ENCODE assay signal across 1 fruit fly cellular context in genomic region chrX:16403811-16404420, dm6.
A peak's percentile ranks its signal among the peaks of the same experiment; 100 is the strongest.
TF ChIP-seq lines count a peak whose summit lies in the region.

No protein-coding gene starts in this region.

TF ChIP-seq in whole organism, embryonic, 481 proteins besides CTCF, POLR2A, EP300 and RAD21 (continued from another document and continues in another):
- TF ChIP-seq fru (optimal IDR thresholded peaks at IDR 0.05; lab: Kevin White, UChicago) (no peak), NC2β (GFP tag; optimal IDR thresholded peaks at IDR 0.05; lab: Kevin White, UChicago) (no peak), Ets65A (GFP tag; lab: Kevin White, UChicago) (peak; percentile 62), CG8765 (GFP tag; IDR thresholded peaks at IDR 0.05; lab: Robert Waterston, UW) (no peak), B-H2 (GFP tag; optimal IDR thresholded peaks at IDR 0.05; lab: Kevin White, UChicago) (no peak), ken (GFP tag; IDR thresholded peaks at IDR 0.05; lab: Robert Waterston, UW) (0 out of 3 replicates have a peak, but pooled peaks have one; percentile 37), zen (tag; optimal IDR thresholded peaks at IDR 0.05; lab: Kevin White, UChicago) (peak; percentile 18), CG12659 (GFP tag; optimal IDR thresholded peaks at IDR 0.05; lab: Kevin White, UChicago) (peak; percentile 78), CHES-1-like (GFP tag; optimal IDR thresholded peaks at IDR 0.05; lab: Kevin White, UChicago) (peak; percentile 18), Hmx (GFP tag; optimal IDR thresholded peaks at IDR 0.05; lab: Kevin White, UChicago) (no peak), CG10979 (tag; optimal IDR thresholded peaks at IDR 0.05; lab: Kevin White, UChicago) (peak; percentile 59), mirr (GFP tag; optimal IDR thresholded peaks at IDR 0.05; lab: Kevin White, UChicago) (peak; percentile 98), CG13894 (tag; optimal IDR thresholded peaks at IDR 0.05; lab: Kevin White, UChicago) (no peak), Pdp1 (GFP tag; optimal IDR thresholded peaks at IDR 0.05; lab: Kevin White, UChicago) (peak; percentile 60 to 71), Deaf1 (tag; optimal IDR thresholded peaks at IDR 0.05; lab: Kevin White, UChicago) (peak; percentile 58), eyg (GFP tag; optimal IDR thresholded peaks at IDR 0.05; lab: Kevin White, UChicago) (peak; percentile 1), tap (tag; optimal IDR thresholded peaks at IDR 0.05; lab: Kevin White, UChicago) (no peak), Side (GFP tag; optimal IDR thresholded peaks at IDR 0.05; lab: Kevin White, UChicago) (peak; percentile 43), Aef1 (GFP tag; IDR thresholded peaks at IDR 0.05; lab: Robert Waterston, UW) (peak; percentile 73), bsh (GFP tag; optimal IDR thresholded peaks at IDR 0.05; lab: Kevin White, UChicago) (peak in 1 of 2 experiments; percentile 80), dpn (GFP tag; optimal IDR thresholded peaks at IDR 0.05; lab: Kevin White, UChicago) (peak; percentile 62 to 84), Bteb2 (GFP tag; optimal IDR thresholded peaks at IDR 0.05; lab: Kevin White, UChicago) (peak; percentile 66), sc (optimal IDR thresholded peaks at IDR 0.05; lab: Kevin White, UChicago) (no peak), sc (GFP tag; optimal IDR thresholded peaks at IDR 0.05; lab: Kevin White, UChicago) (no peak), ham (GFP tag; IDR thresholded peaks at IDR 0.05; lab: Robert Waterston, UW) (no peak), HLHmδ (GFP tag; optimal IDR thresholded peaks at IDR 0.05; lab: Kevin White, UChicago) (no peak), tx (GFP tag; optimal IDR thresholded peaks at IDR 0.05; lab: Kevin White, UChicago) (peak; percentile 53), exex (tag; optimal IDR thresholded peaks at IDR 0.05; lab: Kevin White, UChicago) (peak; percentile 99), unpg (GFP tag; optimal IDR thresholded peaks at IDR 0.05; lab: Kevin White, UChicago) (peak; percentile 89), sens (GFP tag; lab: Kevin White, UChicago) (peak; percentile 92), CG31224 (GFP tag; IDR thresholded peaks at IDR 0.05; lab: Robert Waterston, UW) (0 out of 2 replicates have a peak, but pooled peaks have one; percentile 53), Spps (tag; optimal IDR thresholded peaks at IDR 0.05; lab: Kevin White, UChicago) (no peak), CG13287 (GFP tag; IDR thresholded peaks at IDR 0.05; lab: Robert Waterston, UW; ENCODE audit: partially characterized antibody) (no peak; the same call in 1 of the 2 replicates), twi (tag; optimal IDR thresholded peaks at IDR 0.05; lab: Kevin White, UChicago) (no peak), CG3995 (GFP tag; optimal IDR thresholded peaks at IDR 0.05; lab: Kevin White, UChicago) (peak; percentile 7), CG17612 (GFP tag; IDR thresholded peaks at IDR 0.05; lab: Robert Waterston, UW) (no peak), ro (GFP tag; IDR thresholded peaks at IDR 0.05; lab: Robert Waterston, UW) (no peak), Gug (GFP tag; IDR thresholded peaks at IDR 0.05; lab: Robert Waterston, UW) (peak; percentile 46; the same call in 1 of the 4 replicates), nom (GFP tag; optimal IDR thresholded peaks at IDR 0.05; lab: Kevin White, UChicago) (no peak), HLH3B (GFP tag; IDR thresholded peaks at IDR 0.05; lab: Robert Waterston, UW) (peak; percentile 83), CG32767 (GFP tag; IDR thresholded peaks at IDR 0.05; lab: Robert Waterston, UW) (peak; percentile 76), B-H1 (GFP tag; IDR thresholded peaks at IDR 0.05; lab: Robert Waterston, UW) (peak; percentile 64; the same call in 2 of the 3 replicates), slou (GFP tag; optimal IDR thresholded peaks at IDR 0.05; lab: Kevin White, UChicago) (peak; percentile 58), Sry-δ (GFP tag; optimal IDR thresholded peaks at IDR 0.05; lab: Kevin White, UChicago) (peak; percentile 14), sd (tag; optimal IDR thresholded peaks at IDR 0.05; lab: Kevin White, UChicago) (peak; percentile 65), Rfx (GFP tag; IDR thresholded peaks at IDR 0.05; lab: Robert Waterston, UW) (peak; percentile 85), pzg (GFP tag; optimal IDR thresholded peaks at IDR 0.05; lab: Kevin White, UChicago) (no peak), fd3F (GFP tag; optimal IDR thresholded peaks at IDR 0.05; lab: Kevin White, UChicago) (peak; percentile 77), CG4424 (GFP tag; optimal IDR thresholded peaks at IDR 0.05; lab: Kevin White, UChicago) (peak; percentile 66), Nf-YC (tag; optimal IDR thresholded peaks at IDR 0.05; lab: Kevin White, UChicago) (no peak), cato (GFP tag; optimal IDR thresholded peaks at IDR 0.05; lab: Kevin White, UChicago; ENCODE audit: borderline replicate concordance) (no peak), shn (GFP tag; optimal IDR thresholded peaks at IDR 0.05; lab: Kevin White, UChicago) (no peak), jumu (GFP tag; optimal IDR thresholded peaks at IDR 0.05; lab: Kevin White, UChicago) (peak; percentile 39), Ssrp (tag; optimal IDR thresholded peaks at IDR 0.05; lab: Kevin White, UChicago) (peak; percentile 54), btn (GFP tag; optimal IDR thresholded peaks at IDR 0.05; lab: Kevin White, UChicago) (no peak), CrebB (tag; optimal IDR thresholded peaks at IDR 0.05; lab: Kevin White, UChicago) (peak; percentile 76), zf30C (GFP tag; optimal IDR thresholded peaks at IDR 0.05; lab: Kevin White, UChicago) (no peak), pum (GFP tag; optimal IDR thresholded peaks at IDR 0.05; lab: Kevin White, UChicago) (peak; percentile 36), HHEX (GFP tag; optimal IDR thresholded peaks at IDR 0.05; lab: Kevin White, UChicago) (peak; percentile 77), Lhr (GFP tag; optimal IDR thresholded peaks at IDR 0.05; lab: Kevin White, UChicago) (peak; percentile 15), CG15514 (GFP tag; optimal IDR thresholded peaks at IDR 0.05; lab: Kevin White, UChicago) (peak; percentile 79), Fer1 (GFP tag; optimal IDR thresholded peaks at IDR 0.05; lab: Kevin White, UChicago) (peak; percentile 85), sqz (GFP tag; optimal IDR thresholded peaks at IDR 0.05; lab: Kevin White, UChicago) (no peak), CG14860 (GFP tag; IDR thresholded peaks at IDR 0.05; lab: Robert Waterston, UW; ENCODE audit: partially characterized antibody) (no peak), Mrtf (GFP tag; IDR thresholded peaks at IDR 0.05; lab: Robert Waterston, UW) (peak; percentile 59; the same call in 1 of the 3 replicates), CG17829 (tag; optimal IDR thresholded peaks at IDR 0.05; lab: Kevin White, UChicago) (no peak), h (optimal IDR thresholded peaks at IDR 0.05; lab: Kevin White, UChicago) (no peak), maf-S (GFP tag; optimal IDR thresholded peaks at IDR 0.05; lab: Kevin White, UChicago) (peak; percentile 45), Stat92E (GFP tag; optimal IDR thresholded peaks at IDR 0.05; lab: Kevin White, UChicago) (no peak), bigmax (GFP tag; optimal IDR thresholded peaks at IDR 0.05; lab: Kevin White, UChicago) (no peak), YL-1 (GFP tag; optimal IDR thresholded peaks at IDR 0.05; lab: Kevin White, UChicago) (no peak), CG11504 (tag; optimal IDR thresholded peaks at IDR 0.05; lab: Kevin White, UChicago) (no peak), CG11456 (GFP tag; IDR thresholded peaks at IDR 0.05; lab: Robert Waterston, UW) (peak; percentile 76), Ada2b (GFP tag; IDR thresholded peaks at IDR 0.05; lab: Robert Waterston, UW) (peak; percentile 85), jigr1 (GFP tag; IDR thresholded peaks at IDR 0.05; lab: Robert Waterston, UW) (no peak), CG12071 (GFP tag; optimal IDR thresholded peaks at IDR 0.05; lab: Kevin White, UChicago) (peak; percentile 77), gcm (GFP tag; optimal IDR thresholded peaks at IDR 0.05; lab: Kevin White, UChicago) (no peak), mld (GFP tag; IDR thresholded peaks at IDR 0.05; lab: Robert Waterston, UW; ENCODE audit: partially characterized antibody) (no peak), chif (GFP tag; optimal IDR thresholded peaks at IDR 0.05; lab: Kevin White, UChicago) (peak; percentile 32), bowl (GFP tag; IDR thresholded peaks at IDR 0.05; lab: Robert Waterston, UW) (peak; percentile 43; the same call in 1 of the 2 replicates), hb (GFP tag; IDR thresholded peaks at IDR 0.05; lab: Robert Waterston, UW; ENCODE audit: partially characterized antibody) (no peak), en (GFP tag; optimal IDR thresholded peaks at IDR 0.05; lab: Kevin White, UChicago) (peak; percentile 15), salm (tag; optimal IDR thresholded peaks at IDR 0.05; lab: Kevin White, UChicago) (peak; percentile 60), gsb-n (tag; optimal IDR thresholded peaks at IDR 0.05; lab: Kevin White, UChicago) (peak; percentile 39), lbe (GFP tag; optimal IDR thresholded peaks at IDR 0.05; lab: Kevin White, UChicago) (peak; percentile 4), CG31365 (tag; optimal IDR thresholded peaks at IDR 0.05; lab: Kevin White, UChicago) (peak; percentile 47), CG17359 (tag; optimal IDR thresholded peaks at IDR 0.05; lab: Kevin White, UChicago) (peak; percentile 86), CG7271 (tag; optimal IDR thresholded peaks at IDR 0.05; lab: Kevin White, UChicago) (no peak), slp2 (GFP tag; optimal IDR thresholded peaks at IDR 0.05; lab: Kevin White, UChicago) (peak; percentile 23), NFAT (GFP tag; IDR thresholded peaks at IDR 0.05; lab: Robert Waterston, UW) (peak; percentile 52), luna (GFP tag; optimal IDR thresholded peaks at IDR 0.05; lab: Kevin White, UChicago) (no peak), CG16813 (GFP tag; IDR thresholded peaks at IDR 0.05; lab: Robert Waterston, UW; ENCODE audit: partially characterized antibody) (no peak), CG4617 (GFP tag; optimal IDR thresholded peaks at IDR 0.05; lab: Kevin White, UChicago; ENCODE audit: borderline replicate concordance) (no peak), NK7.1 (GFP tag; optimal IDR thresholded peaks at IDR 0.05; lab: Kevin White, UChicago) (no peak), HmgD (GFP tag; optimal IDR thresholded peaks at IDR 0.05; lab: Kevin White, UChicago) (no peak), C15 (GFP tag; IDR thresholded peaks at IDR 0.05; lab: Robert Waterston, UW) (0 out of 3 replicates have a peak, but pooled peaks have one; percentile 29), CG7963 (GFP tag; IDR thresholded peaks at IDR 0.05; lab: Robert Waterston, UW; ENCODE audit: partially characterized antibody) (no peak), MBD-R2 (GFP tag; IDR thresholded peaks at IDR 0.05; lab: Robert Waterston, UW) (peak; percentile 46; the same call in 1 of the 2 replicates), CG1603 (tag; optimal IDR thresholded peaks at IDR 0.05; lab: Kevin White, UChicago) (no peak), ems (GFP tag; optimal IDR thresholded peaks at IDR 0.05; lab: Kevin White, UChicago) (peak; percentile 62), insv (GFP tag; optimal IDR thresholded peaks at IDR 0.05; lab: Kevin White, UChicago) (no peak), CG3726 (GFP tag; IDR thresholded peaks at IDR 0.05; lab: Robert Waterston, UW) (0 out of 3 replicates have a peak, but pooled peaks have one; percentile 15), tin (GFP tag; optimal IDR thresholded peaks at IDR 0.05; lab: Kevin White, UChicago) (peak; percentile 58), crc (GFP tag; optimal IDR thresholded peaks at IDR 0.05; lab: Kevin White, UChicago) (no peak), pfk (GFP tag; optimal IDR thresholded peaks at IDR 0.05; lab: Kevin White, UChicago) (no peak), tup (GFP tag; optimal IDR thresholded peaks at IDR 0.05; lab: Kevin White, UChicago) (peak; percentile 37), CG11085 (GFP tag; IDR thresholded peaks at IDR 0.05; lab: Robert Waterston, UW) (peak; percentile 44; the same call in 1 of the 2 replicates), ATbp (GFP tag; optimal IDR thresholded peaks at IDR 0.05; lab: Kevin White, UChicago) (peak; percentile 75), Hsf (GFP tag; optimal IDR thresholded peaks at IDR 0.05; lab: Kevin White, UChicago) (peak; percentile 71), crol (GFP tag; IDR thresholded peaks at IDR 0.05; lab: Robert Waterston, UW) (no peak), CG4282 (GFP tag; optimal IDR thresholded peaks at IDR 0.05; lab: Kevin White, UChicago) (no peak), zfh2 (GFP tag; optimal IDR thresholded peaks at IDR 0.05; lab: Kevin White, UChicago) (peak; percentile 55), CG4328 (GFP tag; optimal IDR thresholded peaks at IDR 0.05; lab: Kevin White, UChicago) (peak; percentile 9), CG2202 (tag; optimal IDR thresholded peaks at IDR 0.05; lab: Kevin White, UChicago) (no peak), CG11398 (GFP tag; optimal IDR thresholded peaks at IDR 0.05; lab: Kevin White, UChicago) (peak; percentile 15), trh (GFP tag; optimal IDR thresholded peaks at IDR 0.05; lab: Kevin White, UChicago) (peak; percentile 45), sim (GFP tag; IDR thresholded peaks at IDR 0.05; lab: Robert Waterston, UW) (peak; percentile 23; the same call in 1 of the 2 replicates), CG10565 (GFP tag; optimal IDR thresholded peaks at IDR 0.05; lab: Kevin White, UChicago) (no peak), ERR (GFP tag; optimal IDR thresholded peaks at IDR 0.05; lab: Kevin White, UChicago) (peak; percentile 26), CG18599 (GFP tag; optimal IDR thresholded peaks at IDR 0.05; lab: Kevin White, UChicago) (peak; percentile 84), knrl (GFP tag; IDR thresholded peaks at IDR 0.05; lab: Robert Waterston, UW; ENCODE audit: partially characterized antibody) (no peak), CG12104 (GFP tag; optimal IDR thresholded peaks at IDR 0.05; lab: Kevin White, UChicago) (peak; percentile 63), jing (GFP tag; optimal IDR thresholded peaks at IDR 0.05; lab: Kevin White, UChicago) (peak; percentile 49), CG13624 (GFP tag; optimal IDR thresholded peaks at IDR 0.05; lab: Kevin White, UChicago) (peak; percentile 72), CG14710 (tag; optimal IDR thresholded peaks at IDR 0.05; lab: Kevin White, UChicago) (peak; percentile 28), CG3847 (GFP tag; IDR thresholded peaks at IDR 0.05; lab: Robert Waterston, UW) (peak; percentile 62), pnt (GFP tag; optimal IDR thresholded peaks at IDR 0.05; lab: Kevin White, UChicago) (peak; percentile 43), CG10321 (GFP tag; IDR thresholded peaks at IDR 0.05; lab: Robert Waterston, UW) (peak; percentile 47; the same call in 1 of the 2 replicates), prd (optimal IDR thresholded peaks at IDR 0.05; lab: Kevin White, UChicago) (no peak), prd (GFP tag; IDR thresholded peaks at IDR 0.05; lab: Robert Waterston, UW) (peak; percentile 80), dimm (GFP tag; IDR thresholded peaks at IDR 0.05; lab: Robert Waterston, UW) (no peak), CG6791 (GFP tag; IDR thresholded peaks at IDR 0.05; lab: Robert Waterston, UW; ENCODE audit: partially characterized antibody) (no peak)
